Worm (Caenorhabditis elegans) whole organism, L4/young adult: ENCODE data around the gene nhr-188.

Experiments used
- W03F9.2 ChIP-seq: fragments of 150-350 bp; optimal IDR thresholded peaks from 2 replicates; lab custom pipeline; 2014; ENCODE audit warnings: missing biosample characterization, missing genetic modification characterization
- dao-5 ChIP-seq: sonication (generic microtip); optimal IDR thresholded peaks from 2 replicates; lab custom pipeline; 2016; ENCODE audit warnings: missing genotype, missing genetic modification characterization, moderate library complexity, missing compliant biosample characterization

ce11 chrV:3854847-3855246 lies 2.8 kb downstream of the nhr-188 start, which contains the start of gene nhr-186:
- TF ChIP-seq W03F9.2 (tag; lab: Kevin White, UChicago) (no peak), dao-5 (no peak)
